Worm (Caenorhabditis elegans) whole organism, L3 larva: Measurements from ENCODE around the gene lgc-9.
A peak's percentile ranks its signal among the peaks of the same experiment; 100 is the strongest.

Experiments used
- R02D3.7 ChIP-seq: fragments of 150-350 bp; optimal IDR thresholded peaks from 2 replicates; lab custom pipeline; 2014; ENCODE audit warnings: missing biosample characterization, missing genetic modification characterization
- ZK546.5 ChIP-seq: sonication (generic microtip); optimal IDR thresholded peaks from 2 replicates; lab custom pipeline; 2017; ENCODE audit warnings: missing biosample characterization, missing genetic modification characterization
- ama-1 ChIP-seq: fragments of 150-350 bp; optimal IDR thresholded peaks from 2 replicates; lab custom pipeline; 2018
- ceh-16 ChIP-seq: sonication (generic microtip); optimal IDR thresholded peaks from 2 replicates; lab custom pipeline; 2017; ENCODE audit warnings: missing biosample characterization, missing genetic modification characterization
- ceh-28 ChIP-seq: fragments of 150-350 bp; optimal IDR thresholded peaks from 2 replicates; lab custom pipeline; 2014; ENCODE audit warnings: missing biosample characterization, missing genetic modification reagents, missing genetic modification characterization
- ceh-82 ChIP-seq: fragments of 150-350 bp; optimal IDR thresholded peaks from 2 replicates; lab custom pipeline; 2014; ENCODE audit warnings: missing biosample characterization, missing genetic modification characterization
- daf-12 ChIP-seq: fragments of 150-350 bp; optimal IDR thresholded peaks from 2 replicates; lab custom pipeline; 2014; ENCODE audit warnings: missing biosample characterization, missing genetic modification reagents, missing genetic modification characterization
- egl-27 ChIP-seq: sonication (generic microtip); optimal IDR thresholded peaks from 4 replicates; lab custom pipeline; 2017; ENCODE audit warnings: missing biosample characterization, missing genetic modification reagents, missing genetic modification characterization
- egl-5 ChIP-seq: fragments of 150-350 bp; optimal IDR thresholded peaks from 2 replicates; lab custom pipeline; 2017; ENCODE audit warnings: missing biosample characterization, missing genetic modification reagents, missing genetic modification characterization, inconsistent platforms
- elt-1 ChIP-seq: fragments of 150-350 bp; optimal IDR thresholded peaks from 2 replicates; lab custom pipeline; 2014; ENCODE audit warnings: missing biosample characterization, missing genetic modification characterization
- elt-2 ChIP-seq: sonication (generic microtip); optimal IDR thresholded peaks from 2 replicates; lab custom pipeline; 2016; ENCODE audit warnings: missing genetic modification reagents, mild to moderate bottlenecking, missing genetic modification characterization, missing compliant biosample characterization
- eor-1 ChIP-seq, 2 experiments: fragments of 150-350 bp; optimal IDR thresholded peaks; 2 replicates each; lab custom pipeline; 2014 to 2018; ENCODE audit warnings: missing biosample characterization in 2 of 2, missing genetic modification characterization in 2 of 2
- fkh-10 ChIP-seq: sonication (generic microtip); optimal IDR thresholded peaks from 2 replicates; lab custom pipeline; 2017; ENCODE audit warnings: missing biosample characterization, missing genetic modification reagents, missing genetic modification characterization
- fkh-2 ChIP-seq: fragments of 150-350 bp; optimal IDR thresholded peaks from 2 replicates; lab custom pipeline; 2014; ENCODE audit warnings: missing biosample characterization, missing genetic modification reagents, missing genetic modification characterization
- fos-1 ChIP-seq: fragments of 150-350 bp; optimal IDR thresholded peaks from 2 replicates; lab custom pipeline; 2014; ENCODE audit warnings: missing biosample characterization, missing genetic modification characterization
- jun-1 ChIP-seq: fragments of 150-350 bp; optimal IDR thresholded peaks from 2 replicates; lab custom pipeline; 2014; ENCODE audit warnings: missing biosample characterization, missing genetic modification reagents, missing genetic modification characterization
- lin-15B ChIP-seq: fragments of 150-350 bp; optimal IDR thresholded peaks from 2 replicates; lab custom pipeline; 2014; ENCODE audit warnings: missing biosample characterization, missing genetic modification characterization
- lin-39 ChIP-seq: fragments of 150-350 bp; optimal IDR thresholded peaks from 2 replicates; lab custom pipeline; 2018; ENCODE audit warnings: missing biosample characterization, missing genetic modification reagents, missing genetic modification characterization
- mml-1 ChIP-seq: fragments of 150-350 bp; sonication (generic microtip); optimal IDR thresholded peaks from 3 replicates; lab custom pipeline; 2014; ENCODE audit warnings: missing biosample characterization, missing genetic modification characterization
- nhr-11 ChIP-seq: fragments of 150-350 bp; optimal IDR thresholded peaks from 2 replicates; lab custom pipeline; 2014; ENCODE audit warnings: missing biosample characterization, missing genetic modification characterization
- nhr-23 ChIP-seq: fragments of 150-350 bp; optimal IDR thresholded peaks from 2 replicates; lab custom pipeline; 2014; ENCODE audit warnings: missing biosample characterization, missing genetic modification reagents, missing genetic modification characterization
- nhr-25 ChIP-seq: sonication (generic microtip); optimal IDR thresholded peaks from 2 replicates; lab custom pipeline; 2017; ENCODE audit warnings: missing biosample characterization, missing genetic modification characterization
- nhr-43 ChIP-seq: sonication (generic microtip); optimal IDR thresholded peaks from 2 replicates; lab custom pipeline; 2016; ENCODE audit warnings: mild to moderate bottlenecking, missing genetic modification characterization, missing compliant biosample characterization; ENCODE audit not compliant: poor library complexity, severe bottlenecking
- nhr-77 ChIP-seq: fragments of 150-350 bp; optimal IDR thresholded peaks from 2 replicates; lab custom pipeline; 2014; ENCODE audit warnings: missing biosample characterization, missing genetic modification characterization
- pha-4 ChIP-seq: fragments of 150-350 bp; optimal IDR thresholded peaks from 2 replicates; lab custom pipeline; 2014; ENCODE audit warnings: missing biosample characterization, missing genetic modification reagents, missing genetic modification characterization
- pqm-1 ChIP-seq: fragments of 150-350 bp; optimal IDR thresholded peaks from 2 replicates; lab custom pipeline; 2017; ENCODE audit warnings: missing biosample characterization, missing genetic modification characterization, inconsistent platforms
- sea-2 ChIP-seq: fragments of 150-350 bp; sonication (generic microtip); optimal IDR thresholded peaks from 4 replicates; lab custom pipeline; 2014; ENCODE audit warnings: missing biosample characterization, missing genetic modification reagents, missing genetic modification characterization
- tbx-2 ChIP-seq: sonication (generic microtip); optimal IDR thresholded peaks from 2 replicates; lab custom pipeline; 2016; ENCODE audit warnings: mild to moderate bottlenecking, missing genetic modification characterization, missing compliant biosample characterization
- unc-39 ChIP-seq: sonication (generic microtip); optimal IDR thresholded peaks from 4 replicates; lab custom pipeline; 2017; ENCODE audit warnings: missing biosample characterization, missing genetic modification characterization
- unc-62 ChIP-seq: fragments of 150-350 bp; sonication (generic microtip); optimal IDR thresholded peaks from 4 replicates; lab custom pipeline; 2014; ENCODE audit warnings: missing biosample characterization, missing genetic modification reagents, missing genetic modification characterization
- zag-1 ChIP-seq: fragments of 150-350 bp; optimal IDR thresholded peaks from 2 replicates; lab custom pipeline; 2014; ENCODE audit warnings: missing biosample characterization, missing genetic modification characterization
- ztf-11 ChIP-seq: fragments of 150-350 bp; optimal IDR thresholded peaks from 2 replicates; lab custom pipeline; 2014; ENCODE audit warnings: missing biosample characterization, missing genetic modification characterization
- ztf-4 ChIP-seq: fragments of 150-350 bp; optimal IDR thresholded peaks from 2 replicates; lab custom pipeline; 2014; ENCODE audit warnings: missing biosample characterization, missing genetic modification characterization

The lgc-9 gene

ce11 chrIV:3438022-3438421 lies 22.5 kb downstream of the lgc-9 start, which contains the start of gene grd-13:
TSS of gene grd-13 (plus strand) at chrIV:3438312.
- TF ChIP-seq egl-5 (tag; lab: Kevin White, UChicago), result no peak
- peak; percentile 71 for TF ChIP-seq nhr-25 (tag; lab: Kevin White, UChicago)
- peak; percentile 89 for TF ChIP-seq elt-1
- TF ChIP-seq, all 47 proteins: peak for 2

DNA sequence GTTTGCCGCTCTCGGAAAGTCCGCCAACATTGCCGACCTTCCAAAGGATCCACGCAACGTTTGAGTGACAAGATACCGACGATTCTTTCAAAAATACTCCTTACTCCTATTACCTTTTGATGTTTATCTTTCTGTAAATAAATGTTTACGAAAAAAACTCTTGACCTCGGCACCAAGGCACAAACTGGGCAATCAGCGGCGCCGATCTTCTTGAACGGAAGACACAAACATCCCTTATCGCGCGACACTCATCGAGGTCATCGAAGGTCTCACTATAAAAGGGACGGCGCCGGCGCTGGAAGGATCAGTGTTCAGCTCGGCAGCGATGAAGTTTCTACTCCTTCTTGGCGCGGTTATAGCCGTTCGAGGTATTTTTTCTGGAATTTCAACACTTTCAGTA lies 23.9 kb downstream of the lgc-9 start, which contains the start of gene grd-3:
Gene grd-3, plus strand, starts transcription at position 302 of the 400 bp plus-strand sequence.
- TF ChIP-seq nhr-25 (tag; lab: Kevin White, UChicago) (peak; percentile 78), elt-1 (peak; percentile 88), nhr-23 (tag; lab: Kevin White, UChicago) (peak; percentile 50), R02D3.7 (tag; lab: Kevin White, UChicago) (no peak), pha-4 (no peak)

DNA sequence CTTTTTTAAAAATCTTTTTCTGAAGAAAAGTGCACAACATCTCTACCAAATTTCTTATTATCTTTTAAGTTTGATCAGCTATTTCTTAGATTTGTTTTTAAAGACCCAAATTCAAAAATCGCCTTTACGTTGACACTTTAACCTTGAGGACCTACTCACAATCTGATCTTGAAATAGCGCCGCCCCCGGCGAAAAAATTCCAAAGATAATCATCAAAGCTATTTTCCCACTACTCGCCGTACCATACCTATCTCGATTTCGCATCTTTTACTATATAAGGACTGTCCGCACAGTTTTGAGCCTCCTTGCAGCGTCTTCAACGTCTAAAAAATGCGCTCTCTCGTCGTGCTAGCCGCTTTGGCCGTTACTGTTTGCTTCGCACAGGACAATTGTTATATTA lies 25.4 kb downstream of the lgc-9 start, which contains the start of gene grd-10:
Gene grd-10, plus strand, starts transcription at position 208 of the 400 bp plus-strand sequence.
- TF ChIP-seq ama-1 (lab: Kevin White, UChicago), result no peak
- TF ChIP-seq nhr-25 (tag; lab: Kevin White, UChicago), result peak; percentile 19
- no peak for TF ChIP-seq ZK546.5 (tag; lab: Kevin White, UChicago)
- TF ChIP-seq elt-1, result peak; percentile 91

- TF ChIP-seq jun-1 (tag; lab: Kevin White, UChicago) (no peak), pha-4 (no peak), nhr-11 (tag; lab: Kevin White, UChicago) (no peak), tbx-2 (tag; lab: Kevin White, UChicago) (no peak), ceh-82 (tag; lab: Kevin White, UChicago) (no peak), ztf-4 (tag; lab: Kevin White, UChicago) (no peak), egl-5 (tag; lab: Kevin White, UChicago) (no peak), nhr-23 (tag; lab: Kevin White, UChicago) (no peak), eor-1 (tag; optimal IDR thresholded peaks at IDR 0.05; lab: Kevin White, UChicago) (no peak), ztf-11 (no peak), ceh-28 (tag; lab: Kevin White, UChicago) (no peak), zag-1 (tag; lab: Kevin White, UChicago) (no peak), unc-39 (tag; lab: Kevin White, UChicago) (no peak), egl-27 (no peak), nhr-77 (tag; lab: Kevin White, UChicago) (no peak), elt-1 (no peak), nhr-43 (no peak), mml-1 (tag; lab: Kevin White, UChicago) (no peak), fkh-10 (GFP tag; lab: Kevin White, UChicago) (no peak), sea-2 (no peak)
Measured at ce11 chrIV:3442513-3442912, 27.0 kb downstream of the lgc-9 start.

DNA sequence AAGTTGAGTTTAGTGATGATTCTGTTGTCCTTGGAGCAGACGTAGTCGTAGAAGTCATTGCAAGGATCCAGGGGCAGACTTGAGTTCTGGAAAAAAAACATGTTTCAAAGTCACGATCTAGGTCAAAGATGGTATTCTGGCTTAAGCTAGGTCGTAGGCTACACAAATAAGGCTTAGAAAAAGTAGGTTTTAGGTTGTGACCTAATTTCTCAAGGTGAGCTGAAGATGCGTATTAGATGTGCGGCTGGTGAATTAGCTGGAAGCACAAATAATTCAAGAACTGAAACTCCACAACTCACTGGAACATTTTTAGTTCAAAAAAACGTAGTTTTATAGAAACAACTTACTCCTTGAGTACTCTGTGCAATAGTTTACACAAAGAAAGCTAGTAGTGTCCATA lies 28.6 kb downstream of the lgc-9 start, which contains the start of gene F09D12.2:
Gene F09D12.2, minus strand, starts transcription at position 101 of the 400 bp plus-strand sequence.
- TF ChIP-seq pqm-1 (tag; lab: Kevin White, UChicago), result no peak
- TF ChIP-seq, all 47 proteins: peak for 0

DNA sequence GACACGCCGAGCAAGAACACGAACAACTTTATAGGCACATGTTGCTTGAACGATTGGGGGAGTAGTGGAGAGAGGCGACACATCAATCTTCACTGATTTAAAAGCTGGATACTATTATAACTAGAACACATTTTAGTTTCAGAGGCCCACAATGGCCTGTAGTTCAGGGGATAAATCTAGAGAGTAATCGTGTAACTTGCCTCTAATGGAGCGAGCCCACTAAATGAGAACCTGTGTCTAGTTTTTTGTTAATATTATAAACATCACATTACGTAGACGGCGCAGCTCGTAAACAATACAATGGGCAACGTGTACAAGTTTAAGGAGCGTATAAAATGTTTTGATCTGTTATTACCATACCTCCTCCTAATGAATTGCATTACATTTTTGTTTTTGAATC lies 29.1 kb downstream of the lgc-9 start, which contains the start of gene F58E2.5:
Gene F58E2.5, plus strand, starts transcription at position 301 of the 400 bp plus-strand sequence.
- TF ChIP-seq fkh-2 (tag; lab: Kevin White, UChicago) (no peak), eor-1 (tag; optimal IDR thresholded peaks at IDR 0.05; lab: Kevin White, UChicago) (no peak), lin-15B (tag; lab: Kevin White, UChicago) (no peak), nhr-43 (no peak), unc-62 (GFP tag; lab: Kevin White, UChicago) (no peak), elt-2 (tag; lab: Kevin White, UChicago) (no peak), fkh-10 (GFP tag; lab: Kevin White, UChicago) (no peak), elt-1 (no peak), zag-1 (tag; lab: Kevin White, UChicago) (no peak), R02D3.7 (tag; lab: Kevin White, UChicago) (no peak), ama-1 (lab: Kevin White, UChicago) (no peak), ceh-16 (tag; lab: Kevin White, UChicago) (no peak), mml-1 (tag; lab: Kevin White, UChicago) (no peak), lin-39 (tag; lab: Kevin White, UChicago) (no peak), nhr-77 (tag; lab: Kevin White, UChicago) (no peak), egl-27 (no peak), tbx-2 (tag; lab: Kevin White, UChicago) (no peak), daf-12 (tag; lab: Kevin White, UChicago) (no peak), fos-1 (tag; lab: Kevin White, UChicago) (no peak)
